Fruit fly (Drosophila melanogaster) whole organism, pupa: ENCODE results near the gene CG43362.

ENCODE experiments used
- CG10348 ChIP-seq: fragments of 200-800 bp; sonication (Bioruptor generic); IDR thresholded peaks from 2 replicates; pipeline ENCODE4 v1.3.6; 2022; ENCODE audit warnings: missing biosample characterization, missing genetic modification characterization
- CG12605 ChIP-seq: fragments of 200-800 bp; sonication (Bioruptor generic); IDR thresholded peaks from 2 replicates; pipeline ENCODE4 v1.3.6; 2022; ENCODE audit warnings: missing biosample characterization, missing genetic modification characterization
- CG13204 ChIP-seq: fragments of 200-800 bp; sonication (Bioruptor generic); optimal IDR thresholded peaks from 2 replicates; lab custom pipeline; 2018; ENCODE audit warnings: missing biosample characterization, mild to moderate bottlenecking, missing genetic modification characterization, moderate library complexity
- CG14655 ChIP-seq: fragments of 200-800 bp; sonication (Bioruptor generic); optimal IDR thresholded peaks from 3 replicates; lab custom pipeline; 2017; ENCODE audit warnings: mild to moderate bottlenecking, missing biosample characterization, missing genetic modification reagents, missing genetic modification characterization
- CG15710 ChIP-seq: fragments of 200-800 bp; sonication (Bioruptor generic); optimal IDR thresholded peaks from 2 replicates; lab custom pipeline; 2018; ENCODE audit warnings: missing biosample characterization, mild to moderate bottlenecking, missing genetic modification characterization, moderate library complexity
- CG17806 ChIP-seq: fragments of 200-800 bp; sonication (Bioruptor generic); optimal IDR thresholded peaks from 2 replicates; lab custom pipeline; 2018; ENCODE audit warnings: missing biosample characterization, mild to moderate bottlenecking, missing genetic modification characterization, moderate library complexity
- CG32121 ChIP-seq: fragments of 200-800 bp; sonication (Bioruptor generic); IDR thresholded peaks from 2 replicates; pipeline ENCODE4 v1.3.6; 2022; ENCODE audit warnings: missing biosample characterization, missing genetic modification characterization
- CG34367 ChIP-seq: fragments of 200-800 bp; sonication (Bioruptor generic); optimal IDR thresholded peaks from 2 replicates; lab custom pipeline; 2018; ENCODE audit warnings: missing biosample characterization, mild to moderate bottlenecking, missing genetic modification characterization
- CG4496 ChIP-seq: fragments of 200-800 bp; sonication (Bioruptor generic); IDR thresholded peaks from 3 replicates; pipeline ENCODE4 v1.3.6; 2022; ENCODE audit warnings: missing biosample characterization, missing genetic modification characterization
- CG8159 ChIP-seq: fragments of 200-800 bp; sonication (Bioruptor generic); optimal IDR thresholded peaks from 3 replicates; lab custom pipeline; 2018; ENCODE audit warnings: missing biosample characterization, mild to moderate bottlenecking, missing genetic modification characterization, moderate library complexity
- CG8301 ChIP-seq: fragments of 200-800 bp; sonication (Bioruptor generic); optimal IDR thresholded peaks from 2 replicates; lab custom pipeline; 2018; ENCODE audit warnings: missing biosample characterization, mild to moderate bottlenecking, missing genetic modification characterization
- CG9948 ChIP-seq: fragments of 200-800 bp; sonication (Bioruptor generic); optimal IDR thresholded peaks from 2 replicates; lab custom pipeline; 2018; ENCODE audit warnings: missing biosample characterization, mild to moderate bottlenecking, missing genetic modification characterization, moderate library complexity
- D1 ChIP-seq: fragments of 200-800 bp; sonication (Bioruptor generic); optimal IDR thresholded peaks from 2 replicates; lab custom pipeline; 2018; ENCODE audit warnings: missing biosample characterization, mild to moderate bottlenecking, missing genetic modification characterization, moderate library complexity
- EcR ChIP-seq: fragments of 200-800 bp; sonication (Bioruptor generic); optimal IDR thresholded peaks from 3 replicates; lab custom pipeline; 2019; ENCODE audit warnings: missing biosample characterization, missing genetic modification characterization, mild to moderate bottlenecking, moderate library complexity, missing genetic modification reagents
- Ets98B ChIP-seq: fragments of 200-800 bp; sonication (Bioruptor generic); IDR thresholded peaks from 2 replicates; pipeline ENCODE4 v1.3.6; 2022; ENCODE audit warnings: missing biosample characterization, missing genetic modification characterization
- Pif1A ChIP-seq: fragments of 200-800 bp; sonication (Bioruptor generic); optimal IDR thresholded peaks from 3 replicates; lab custom pipeline; 2016; ENCODE audit warnings: missing biosample characterization, missing genetic modification characterization
- Pif1B ChIP-seq: fragments of 200-800 bp; sonication (Bioruptor generic); optimal IDR thresholded peaks from 3 replicates; lab custom pipeline; 2016; ENCODE audit warnings: missing biosample characterization, missing genetic modification characterization
- Snoo ChIP-seq: fragments of 200-800 bp; sonication (Bioruptor generic); optimal IDR thresholded peaks from 3 replicates; lab custom pipeline; 2017; ENCODE audit warnings: missing biosample characterization, mild to moderate bottlenecking, missing genetic modification characterization, inconsistent platforms
- fd96Ca ChIP-seq: fragments of 200-800 bp; sonication (Bioruptor generic); IDR thresholded peaks from 3 replicates; pipeline ENCODE4 v1.3.6; 2022; ENCODE audit warnings: missing biosample characterization, missing genetic modification characterization
- gl ChIP-seq: fragments of 200-800 bp; sonication (Bioruptor generic); optimal IDR thresholded peaks from 2 replicates; lab custom pipeline; 2018; ENCODE audit warnings: missing biosample characterization, mild to moderate bottlenecking, missing genetic modification characterization
- rn ChIP-seq: fragments of 200-800 bp; sonication (Bioruptor generic); IDR thresholded peaks from 2 replicates; pipeline ENCODE4 v1.3.6; 2022; ENCODE audit warnings: missing biosample characterization, missing genetic modification characterization

Gene CG43362

dm6 chr2L:18285620-18286019 lies 5.6 kb downstream of the CG43362 start, which contains the start of gene CG31787:
TSS of gene CG31787 (minus strand) at chr2L:18285720.
- TF ChIP-seq rn (GFP tag; lab: Robert Waterston, UW): no peak
- no peak for TF ChIP-seq CG8301 (tag; lab: Kevin White, UChicago)
- TF ChIP-seq CG10348 (GFP tag; lab: Robert Waterston, UW): no peak
- no peak for TF ChIP-seq CG8159 (tag; lab: Kevin White, UChicago)
- TF ChIP-seq fd96Ca (GFP tag; lab: Robert Waterston, UW): no peak
- no peak for TF ChIP-seq CG34367 (tag; lab: Kevin White, UChicago)
- TF ChIP-seq Snoo: no peak
- TF ChIP-seq Pif1A (GFP tag; lab: Kevin White, UChicago): no peak
- TF ChIP-seq CG13204: no peak
- TF ChIP-seq CG17806 (tag; lab: Kevin White, UChicago): no peak
- no peak for TF ChIP-seq CG15710 (tag; lab: Kevin White, UChicago)
- TF ChIP-seq CG32121 (GFP tag; lab: Robert Waterston, UW): no peak
- no peak for TF ChIP-seq CG14655 (GFP tag; lab: Kevin White, UChicago)
- no peak for TF ChIP-seq gl (tag; lab: Kevin White, UChicago)
- no peak for TF ChIP-seq Ets98B
- no peak for TF ChIP-seq Pif1B (GFP tag; lab: Kevin White, UChicago)
- TF ChIP-seq D1 (tag; lab: Kevin White, UChicago): no peak

dm6 chr2L:18284150-18284842 lies 7.0 kb downstream of the CG43362 start:
- no peak for TF ChIP-seq CG32121 (GFP tag; lab: Robert Waterston, UW)
- TF ChIP-seq CG8159 (tag; lab: Kevin White, UChicago): no peak
- TF ChIP-seq CG9948 (tag; lab: Kevin White, UChicago): no peak
- no peak for TF ChIP-seq fd96Ca (GFP tag; lab: Robert Waterston, UW)
- TF ChIP-seq gl (tag; lab: Kevin White, UChicago): no peak
- no peak for TF ChIP-seq CG8301 (tag; lab: Kevin White, UChicago)
- no peak for TF ChIP-seq Snoo
- TF ChIP-seq CG17806 (tag; lab: Kevin White, UChicago): no peak
- TF ChIP-seq rn (GFP tag; lab: Robert Waterston, UW): no peak
- TF ChIP-seq CG13204: no peak
- no peak for TF ChIP-seq CG34367 (tag; lab: Kevin White, UChicago)
- no peak for TF ChIP-seq CG15710 (tag; lab: Kevin White, UChicago)
- no peak for TF ChIP-seq Pif1A (GFP tag; lab: Kevin White, UChicago)
- no peak for TF ChIP-seq CG10348 (GFP tag; lab: Robert Waterston, UW)
- TF ChIP-seq Pif1B (GFP tag; lab: Kevin White, UChicago): no peak
- TF ChIP-seq CG14655 (GFP tag; lab: Kevin White, UChicago): no peak
- no peak for TF ChIP-seq CG12605 (GFP tag; lab: Robert Waterston, UW)

- no peak for TF ChIP-seq CG10348 (GFP tag; lab: Robert Waterston, UW)
- TF ChIP-seq Pif1A (GFP tag; lab: Kevin White, UChicago): no peak
- TF ChIP-seq CG34367 (tag; lab: Kevin White, UChicago): no peak
- no peak for TF ChIP-seq gl (tag; lab: Kevin White, UChicago)
- no peak for TF ChIP-seq CG12605 (GFP tag; lab: Robert Waterston, UW)
- TF ChIP-seq Pif1B (GFP tag; lab: Kevin White, UChicago): no peak
- no peak for TF ChIP-seq CG8301 (tag; lab: Kevin White, UChicago)
- TF ChIP-seq CG14655 (GFP tag; lab: Kevin White, UChicago): no peak
- no peak for TF ChIP-seq Snoo
- no peak for TF ChIP-seq CG9948 (tag; lab: Kevin White, UChicago)
- no peak for TF ChIP-seq EcR (GFP tag; lab: Kevin White, UChicago)
- no peak for TF ChIP-seq CG15710 (tag; lab: Kevin White, UChicago)
- no peak for TF ChIP-seq CG17806 (tag; lab: Kevin White, UChicago)
- no peak for TF ChIP-seq D1 (tag; lab: Kevin White, UChicago)
Measured at dm6 chr2L:18275663-18276062, 15.6 kb downstream of the CG43362 start, which contains the start of gene CG42750. TSS of gene CG42750 (minus strand) at chr2L:18275770.

- no peak for TF ChIP-seq rn (GFP tag; lab: Robert Waterston, UW)
- TF ChIP-seq CG17806 (tag; lab: Kevin White, UChicago): no peak
- TF ChIP-seq CG32121 (GFP tag; lab: Robert Waterston, UW): no peak
- TF ChIP-seq D1 (tag; lab: Kevin White, UChicago): no peak
- no peak for TF ChIP-seq CG13204
- no peak for TF ChIP-seq fd96Ca (GFP tag; lab: Robert Waterston, UW)
- TF ChIP-seq CG8159 (tag; lab: Kevin White, UChicago): no peak
- TF ChIP-seq CG12605 (GFP tag; lab: Robert Waterston, UW): no peak
- TF ChIP-seq CG4496 (GFP tag; lab: Robert Waterston, UW): no peak
- no peak for TF ChIP-seq Snoo
- TF ChIP-seq EcR (GFP tag; lab: Kevin White, UChicago): no peak
- no peak for TF ChIP-seq CG34367 (tag; lab: Kevin White, UChicago)
- TF ChIP-seq gl (tag; lab: Kevin White, UChicago): no peak
- TF ChIP-seq CG9948 (tag; lab: Kevin White, UChicago): no peak
- TF ChIP-seq CG14655 (GFP tag; lab: Kevin White, UChicago): no peak
- TF ChIP-seq CG10348 (GFP tag; lab: Robert Waterston, UW): no peak
- TF ChIP-seq Pif1B (GFP tag; lab: Kevin White, UChicago): no peak
- no peak for TF ChIP-seq Ets98B
Measured at dm6 chr2L:18267815-18268214, 23.4 kb downstream of the CG43362 start.

dm6 chr2L:18257878-18258277 lies 33.4 kb downstream of the CG43362 start, which contains the start of gene CG31788:
TSS of gene CG31788 (minus strand) at chr2L:18257978.
- TF ChIP-seq fd96Ca (GFP tag; lab: Robert Waterston, UW): no peak
- TF ChIP-seq gl (tag; lab: Kevin White, UChicago): no peak
- no peak for TF ChIP-seq CG12605 (GFP tag; lab: Robert Waterston, UW)
- TF ChIP-seq CG17806 (tag; lab: Kevin White, UChicago): no peak
- TF ChIP-seq CG4496 (GFP tag; lab: Robert Waterston, UW): no peak
- TF ChIP-seq D1 (tag; lab: Kevin White, UChicago): no peak
- TF ChIP-seq CG34367 (tag; lab: Kevin White, UChicago): no peak
- TF ChIP-seq CG14655 (GFP tag; lab: Kevin White, UChicago): no peak
- TF ChIP-seq CG9948 (tag; lab: Kevin White, UChicago): no peak
- TF ChIP-seq Pif1A (GFP tag; lab: Kevin White, UChicago): no peak
- no peak for TF ChIP-seq Pif1B (GFP tag; lab: Kevin White, UChicago)
- TF ChIP-seq, all 21 proteins: peak for 0
